Worm (Caenorhabditis elegans): ENCODE data around the gene F10G2.2.
"Not testable (repeated sequence)": the region's sequence is repeated elsewhere in the genome, so short reads cannot be mapped to it uniquely, and the experiment has no call there.

F10G2.2 gene

DNA sequence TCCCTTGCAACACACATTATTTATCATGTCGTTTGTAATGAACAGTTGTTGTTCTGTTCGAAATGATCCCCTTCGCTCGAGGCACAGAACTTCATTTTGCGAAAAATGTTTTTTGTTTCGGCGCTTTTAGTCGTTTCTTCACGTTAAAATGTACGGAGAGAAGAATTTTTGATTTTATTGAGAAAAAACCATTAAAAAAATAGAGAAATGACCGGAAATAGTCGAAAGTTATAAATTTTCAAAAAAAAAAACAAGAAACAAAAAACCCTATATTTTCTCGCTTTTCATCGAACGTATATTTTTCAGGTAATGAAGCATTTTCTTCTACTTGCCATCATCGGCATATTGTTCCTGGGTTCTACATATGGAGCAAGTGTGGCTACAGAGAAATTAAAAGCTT is 1.3 kb downstream of the F10G2.2 start, which contains the start of gene F10G2.1:
Gene F10G2.1 (plus strand): TSS at position 301 of the 400 bp plus-strand sequence.
- TF ChIP-seq F13C5.2 (tag; optimal IDR thresholded peaks at IDR 0.05), result no peak
- no peak for TF ChIP-seq tra-4 (tag; optimal IDR thresholded peaks at IDR 0.05)
- no peak for TF ChIP-seq tbx-11 (GFP tag; IDR thresholded peaks at IDR 0.05)
- TF ChIP-seq B0310.2 (tag; optimal IDR thresholded peaks at IDR 0.05), result no peak
- no peak for TF ChIP-seq ets-7 (tag; optimal IDR thresholded peaks at IDR 0.05)
- no peak for TF ChIP-seq tbx-37 (GFP tag; conservative IDR thresholded peaks at IDR 0.05)
- no peak for TF ChIP-seq scrt-1 (GFP tag; IDR thresholded peaks at IDR 0.05)
- TF ChIP-seq hnd-1 (tag; optimal IDR thresholded peaks at IDR 0.05), result no peak
- TF ChIP-seq flt-1 (GFP tag; IDR thresholded peaks at IDR 0.05), result no peak
- no peak for TF ChIP-seq ceh-36 (tag; optimal IDR thresholded peaks at IDR 0.05)
- no peak for TF ChIP-seq aly-1 (tag; optimal IDR thresholded peaks at IDR 0.05)
- no peak for TF ChIP-seq ama-1 (optimal IDR thresholded peaks at IDR 0.05)
- no peak for TF ChIP-seq ceh-13 (GFP tag; optimal IDR thresholded peaks at IDR 0.05)
- no peak for TF ChIP-seq pes-1 (GFP tag; IDR thresholded peaks at IDR 0.05)
- TF ChIP-seq hmg-4 (GFP tag; optimal IDR thresholded peaks at IDR 0.05), result no peak
- no peak for TF ChIP-seq sea-1 (GFP tag; conservative IDR thresholded peaks at IDR 0.05)
- TF ChIP-seq hmbx-1 (tag; optimal IDR thresholded peaks at IDR 0.05), result no peak

DNA sequence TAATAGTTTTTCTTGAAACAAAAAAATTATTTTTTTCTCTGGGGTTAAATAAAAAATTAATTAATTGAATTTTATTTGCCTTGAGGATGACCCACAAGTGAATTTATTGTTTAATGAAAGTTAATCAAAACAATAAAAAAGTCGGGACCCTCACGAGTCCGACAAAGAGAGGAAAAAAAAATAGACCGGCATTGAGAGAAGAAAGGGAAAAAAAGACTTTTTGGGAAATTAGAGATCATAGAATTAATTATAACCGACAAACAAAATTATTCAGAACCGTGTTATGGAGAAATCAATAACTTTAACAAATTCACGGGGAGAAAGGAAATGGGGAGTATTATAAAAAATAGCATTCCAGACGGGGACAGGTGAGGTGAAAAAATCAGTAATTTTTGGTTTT is 6.2 kb downstream of the F10G2.2 start, which contains the start of gene F10G2.7:
Gene F10G2.7 (minus strand): TSS at position 101 of the 400 bp plus-strand sequence.
- TF ChIP-seq ama-1 (optimal IDR thresholded peaks at IDR 0.05); ceh-13 (GFP tag; optimal IDR thresholded peaks at IDR 0.05); hmbx-1 (tag; optimal IDR thresholded peaks at IDR 0.05): not testable (repeated sequence)

ce11 chrV:7339831-7340230 is 8.9 kb downstream of the F10G2.2 start, which contains the start of gene srh-187:
TSS of gene srh-187 (minus strand) at chrV:7339931.
- TF ChIP-seq aly-1 (tag; optimal IDR thresholded peaks at IDR 0.05), result no peak
- TF ChIP-seq F13C5.2 (tag; optimal IDR thresholded peaks at IDR 0.05), result no peak
- no peak for TF ChIP-seq tbx-11 (GFP tag; IDR thresholded peaks at IDR 0.05)
- TF ChIP-seq hmbx-1 (tag; optimal IDR thresholded peaks at IDR 0.05), result no peak
- TF ChIP-seq ama-1 (optimal IDR thresholded peaks at IDR 0.05), result no peak
- TF ChIP-seq hmg-4 (GFP tag; optimal IDR thresholded peaks at IDR 0.05), result no peak
- TF ChIP-seq pes-1 (GFP tag; IDR thresholded peaks at IDR 0.05), result no peak
- no peak for TF ChIP-seq tbx-37 (GFP tag; conservative IDR thresholded peaks at IDR 0.05)
- no peak for TF ChIP-seq ets-7 (tag; optimal IDR thresholded peaks at IDR 0.05)
- no peak for TF ChIP-seq tra-4 (tag; optimal IDR thresholded peaks at IDR 0.05)
- no peak for TF ChIP-seq ceh-36 (tag; optimal IDR thresholded peaks at IDR 0.05)
- no peak for TF ChIP-seq ceh-13 (GFP tag; optimal IDR thresholded peaks at IDR 0.05)
- no peak for TF ChIP-seq scrt-1 (GFP tag; IDR thresholded peaks at IDR 0.05)
- TF ChIP-seq B0310.2 (tag; optimal IDR thresholded peaks at IDR 0.05), result no peak

DNA sequence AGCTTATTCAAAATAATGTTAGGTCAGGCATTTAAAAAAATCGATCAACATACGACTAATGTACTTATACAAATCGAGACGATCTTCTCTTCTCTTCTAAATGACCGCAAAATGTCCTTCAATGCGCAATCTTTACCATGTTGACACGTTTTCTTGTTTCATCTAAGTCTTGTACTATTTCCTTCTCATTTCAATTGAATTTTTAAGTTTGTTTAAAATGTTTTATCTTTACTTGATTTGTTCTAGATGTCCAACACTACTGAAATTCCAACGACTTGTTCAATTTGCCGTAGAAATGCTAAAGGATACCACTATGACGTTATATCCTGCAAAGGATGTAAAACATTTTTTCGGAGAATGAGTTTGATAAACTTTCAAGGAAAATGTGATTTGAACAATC is 11.0 kb downstream of the F10G2.2 start, which contains the start of the genes nhr-263 and nhr-148:
Gene nhr-263 (minus strand): TSS at position 101 of the 400 bp plus-strand sequence.
Gene nhr-148 (plus strand): TSS at position 215 of the 400 bp plus-strand sequence.
- TF ChIP-seq pes-1 (GFP tag; IDR thresholded peaks at IDR 0.05) (no peak), tbx-37 (GFP tag; conservative IDR thresholded peaks at IDR 0.05) (no peak), F13C5.2 (tag; optimal IDR thresholded peaks at IDR 0.05) (no peak), aly-1 (tag; optimal IDR thresholded peaks at IDR 0.05) (no peak), scrt-1 (GFP tag; IDR thresholded peaks at IDR 0.05) (no peak), ama-1 (optimal IDR thresholded peaks at IDR 0.05) (no peak), B0310.2 (tag; optimal IDR thresholded peaks at IDR 0.05) (no peak), sea-1 (GFP tag; conservative IDR thresholded peaks at IDR 0.05) (no peak), ceh-13 (GFP tag; optimal IDR thresholded peaks at IDR 0.05) (no peak), ceh-36 (tag; optimal IDR thresholded peaks at IDR 0.05) (no peak)

DNA sequence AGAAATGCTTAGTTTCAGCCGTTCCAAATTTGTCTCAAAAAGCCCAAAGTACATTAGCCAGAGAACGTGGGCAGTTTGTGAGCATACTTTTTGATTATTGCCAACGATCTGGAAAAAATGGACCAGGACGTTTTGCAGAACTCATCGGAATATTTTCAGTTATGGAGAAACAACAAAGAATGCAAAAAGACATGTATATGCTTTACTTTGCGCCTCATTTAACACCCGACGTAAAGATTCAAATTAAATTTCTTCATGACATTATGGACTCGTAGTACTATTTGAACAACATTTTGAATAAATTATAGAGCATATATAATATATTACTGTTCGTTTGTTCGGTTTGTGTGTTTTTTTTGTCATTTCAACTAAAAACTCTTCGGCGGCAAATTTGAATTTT is 12.6 kb downstream of the F10G2.2 start, which contains the start of gene srh-244:
Gene srh-244 (plus strand): TSS at position 301 of the 400 bp plus-strand sequence.
- TF ChIP-seq hnd-1 (tag; optimal IDR thresholded peaks at IDR 0.05), result no peak
- TF ChIP-seq flt-1 (GFP tag; IDR thresholded peaks at IDR 0.05), result no peak
- no peak for TF ChIP-seq tbx-11 (GFP tag; IDR thresholded peaks at IDR 0.05)

DNA sequence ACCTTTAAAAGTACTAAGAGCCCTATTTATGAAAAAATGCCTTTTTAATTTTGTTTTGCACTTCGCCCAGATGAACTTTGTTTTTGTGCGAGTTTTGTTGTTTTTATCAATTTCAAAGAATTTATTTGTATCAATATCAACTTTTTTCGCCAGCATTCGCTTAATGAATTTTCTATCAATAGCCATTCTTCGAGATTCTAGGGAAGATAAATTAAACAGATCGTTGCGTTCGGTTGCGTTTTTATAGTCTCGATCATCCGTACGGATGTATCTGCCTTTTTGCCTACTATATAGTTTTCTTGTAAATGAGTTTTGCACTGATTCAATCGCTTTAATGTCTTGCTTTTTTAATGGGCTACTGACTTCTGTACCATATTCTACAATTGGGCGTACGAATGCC is 14.5 kb downstream of the F10G2.2 start, which contains the start of gene nhr-147:
Gene nhr-147 (plus strand): TSS at position 301 of the 400 bp plus-strand sequence.
- TF ChIP-seq F13C5.2 (tag; optimal IDR thresholded peaks at IDR 0.05); sea-1 (GFP tag; conservative IDR thresholded peaks at IDR 0.05); scrt-1 (GFP tag; IDR thresholded peaks at IDR 0.05): not testable (repeated sequence)

ce11 chrV:7349541-7349940 is 18.6 kb downstream of the F10G2.2 start, which contains the start of gene nhr-149:
TSS of gene nhr-149 (minus strand) at chrV:7349641.
- TF ChIP-seq tbx-37 (GFP tag; conservative IDR thresholded peaks at IDR 0.05) (no peak), hmbx-1 (tag; optimal IDR thresholded peaks at IDR 0.05) (no peak), aly-1 (tag; optimal IDR thresholded peaks at IDR 0.05) (no peak), scrt-1 (GFP tag; IDR thresholded peaks at IDR 0.05) (no peak), F13C5.2 (tag; optimal IDR thresholded peaks at IDR 0.05) (no peak), ceh-13 (GFP tag; optimal IDR thresholded peaks at IDR 0.05) (no peak), ceh-36 (tag; optimal IDR thresholded peaks at IDR 0.05) (no peak), flt-1 (GFP tag; IDR thresholded peaks at IDR 0.05) (no peak), pes-1 (GFP tag; IDR thresholded peaks at IDR 0.05) (no peak), B0310.2 (tag; optimal IDR thresholded peaks at IDR 0.05) (no peak), sea-1 (GFP tag; conservative IDR thresholded peaks at IDR 0.05) (no peak)
